Worm (Caenorhabditis elegans) whole organism, L3 larva: ENCODE data around the gene col-125.
"Not testable (repeated sequence)": the region's sequence is repeated elsewhere in the genome, so short reads cannot be mapped to it uniquely, and the experiment has no call there.

ENCODE experiments used
- ZK546.5 ChIP-seq: sonication (generic microtip); optimal IDR thresholded peaks from 2 replicates; lab custom pipeline; 2017; ENCODE audit warnings: missing biosample characterization, missing genetic modification characterization
- ama-1 ChIP-seq: fragments of 150-350 bp; optimal IDR thresholded peaks from 2 replicates; lab custom pipeline; 2018
- ceh-9 ChIP-seq: sonication (generic microtip); optimal IDR thresholded peaks from 2 replicates; lab custom pipeline; 2018; ENCODE audit warnings: missing biosample characterization, missing genetic modification characterization
- daf-12 ChIP-seq: fragments of 150-350 bp; optimal IDR thresholded peaks from 2 replicates; lab custom pipeline; 2014; ENCODE audit warnings: missing biosample characterization, missing genetic modification reagents, missing genetic modification characterization
- egl-5 ChIP-seq: fragments of 150-350 bp; optimal IDR thresholded peaks from 2 replicates; lab custom pipeline; 2017; ENCODE audit warnings: missing biosample characterization, missing genetic modification reagents, missing genetic modification characterization, inconsistent platforms
- elt-2 ChIP-seq: sonication (generic microtip); optimal IDR thresholded peaks from 2 replicates; lab custom pipeline; 2016; ENCODE audit warnings: missing genetic modification reagents, mild to moderate bottlenecking, missing genetic modification characterization, missing compliant biosample characterization
- elt-3 ChIP-seq, 3 experiments: fragments of 150-350 bp in 1 of 3; sonication (generic microtip) in 2 of 3; optimal IDR thresholded peaks; 2 replicates in 2 of 3; 4 replicates in 1 of 3; lab custom pipeline; 2014 to 2017; ENCODE audit warnings: missing biosample characterization in 3 of 3, missing genetic modification characterization in 3 of 3
- fkh-10 ChIP-seq: sonication (generic microtip); optimal IDR thresholded peaks from 2 replicates; lab custom pipeline; 2017; ENCODE audit warnings: missing biosample characterization, missing genetic modification reagents, missing genetic modification characterization
- fkh-2 ChIP-seq: fragments of 150-350 bp; optimal IDR thresholded peaks from 2 replicates; lab custom pipeline; 2014; ENCODE audit warnings: missing biosample characterization, missing genetic modification reagents, missing genetic modification characterization
- hmg-11 ChIP-seq: sonication (generic microtip); optimal IDR thresholded peaks from 2 replicates; lab custom pipeline; 2016; ENCODE audit warnings: missing genetic modification characterization, missing compliant biosample characterization
- jun-1 ChIP-seq: fragments of 150-350 bp; optimal IDR thresholded peaks from 2 replicates; lab custom pipeline; 2014; ENCODE audit warnings: missing biosample characterization, missing genetic modification reagents, missing genetic modification characterization
- lin-15B ChIP-seq: fragments of 150-350 bp; optimal IDR thresholded peaks from 2 replicates; lab custom pipeline; 2014; ENCODE audit warnings: missing biosample characterization, missing genetic modification characterization
- mdl-1 ChIP-seq: fragments of 150-350 bp; optimal IDR thresholded peaks from 2 replicates; lab custom pipeline; 2014; ENCODE audit warnings: missing biosample characterization, missing genetic modification characterization
- mml-1 ChIP-seq: fragments of 150-350 bp; sonication (generic microtip); optimal IDR thresholded peaks from 3 replicates; lab custom pipeline; 2014; ENCODE audit warnings: missing biosample characterization, missing genetic modification characterization
- nhr-11 ChIP-seq: fragments of 150-350 bp; optimal IDR thresholded peaks from 2 replicates; lab custom pipeline; 2014; ENCODE audit warnings: missing biosample characterization, missing genetic modification characterization
- nhr-12 ChIP-seq: fragments of 150-350 bp; optimal IDR thresholded peaks from 2 replicates; lab custom pipeline; 2014; ENCODE audit warnings: missing biosample characterization, missing genetic modification characterization
- nhr-23 ChIP-seq: fragments of 150-350 bp; optimal IDR thresholded peaks from 2 replicates; lab custom pipeline; 2014; ENCODE audit warnings: missing biosample characterization, missing genetic modification reagents, missing genetic modification characterization
- nhr-25 ChIP-seq: sonication (generic microtip); optimal IDR thresholded peaks from 2 replicates; lab custom pipeline; 2017; ENCODE audit warnings: missing biosample characterization, missing genetic modification characterization
- nhr-28 ChIP-seq: fragments of 150-350 bp; optimal IDR thresholded peaks from 2 replicates; lab custom pipeline; 2014; ENCODE audit warnings: missing biosample characterization, missing genetic modification characterization
- nhr-67 ChIP-seq: fragments of 150-350 bp; optimal IDR thresholded peaks from 2 replicates; lab custom pipeline; 2014; ENCODE audit warnings: missing biosample characterization, missing genetic modification characterization
- nhr-77 ChIP-seq: fragments of 150-350 bp; optimal IDR thresholded peaks from 2 replicates; lab custom pipeline; 2014; ENCODE audit warnings: missing biosample characterization, missing genetic modification characterization
- pha-4 ChIP-seq: fragments of 150-350 bp; optimal IDR thresholded peaks from 2 replicates; lab custom pipeline; 2014; ENCODE audit warnings: missing biosample characterization, missing genetic modification reagents, missing genetic modification characterization
- pqm-1 ChIP-seq: fragments of 150-350 bp; optimal IDR thresholded peaks from 2 replicates; lab custom pipeline; 2017; ENCODE audit warnings: missing biosample characterization, missing genetic modification characterization, inconsistent platforms
- sea-2 ChIP-seq: fragments of 150-350 bp; sonication (generic microtip); optimal IDR thresholded peaks from 4 replicates; lab custom pipeline; 2014; ENCODE audit warnings: missing biosample characterization, missing genetic modification reagents, missing genetic modification characterization
- skn-1 ChIP-seq: fragments of 150-350 bp; optimal IDR thresholded peaks from 2 replicates; lab custom pipeline; 2014; ENCODE audit warnings: missing biosample characterization, missing genetic modification characterization
- snpc-4 ChIP-seq: fragments of 150-350 bp; optimal IDR thresholded peaks from 2 replicates; lab custom pipeline; 2014; ENCODE audit warnings: missing biosample characterization, missing genetic modification characterization
- unc-62 ChIP-seq: fragments of 150-350 bp; sonication (generic microtip); optimal IDR thresholded peaks from 4 replicates; lab custom pipeline; 2014; ENCODE audit warnings: missing biosample characterization, missing genetic modification reagents, missing genetic modification characterization
- ztf-11 ChIP-seq: fragments of 150-350 bp; optimal IDR thresholded peaks from 2 replicates; lab custom pipeline; 2014; ENCODE audit warnings: missing biosample characterization, missing genetic modification characterization
- ztf-4 ChIP-seq: fragments of 150-350 bp; optimal IDR thresholded peaks from 2 replicates; lab custom pipeline; 2014; ENCODE audit warnings: missing biosample characterization, missing genetic modification characterization

Gene col-125

DNA sequence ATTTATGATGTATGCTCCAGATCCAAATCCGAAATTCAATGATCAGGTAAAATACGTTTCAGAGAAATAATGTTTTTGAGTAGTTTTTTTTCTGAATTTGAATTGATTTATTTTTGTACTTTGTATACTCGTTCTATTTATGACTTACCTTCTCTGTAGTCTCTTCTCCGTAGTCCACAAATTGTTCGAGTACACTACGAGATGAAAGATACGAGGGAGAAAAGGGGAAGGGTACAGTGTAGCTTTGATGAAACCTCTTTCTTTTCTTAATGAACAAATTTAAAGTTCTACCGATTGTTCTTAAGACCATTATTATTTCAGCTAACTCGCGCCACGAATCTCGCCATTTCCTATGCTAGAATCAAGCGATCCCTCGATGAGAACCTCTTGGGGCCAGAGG is 45.2 kb upstream of the col-125 start:
- TF ChIP-seq fkh-2 (tag; lab: Kevin White, UChicago) (no peak), elt-3 (tag; optimal IDR thresholded peaks at IDR 0.05; lab: Kevin White, UChicago) (no peak), ztf-4 (tag; lab: Kevin White, UChicago) (no peak), pqm-1 (tag; lab: Kevin White, UChicago) (peak; percentile 32), elt-2 (peak; percentile 11), nhr-25 (no peak), fkh-10 (no peak), jun-1 (tag; lab: Kevin White, UChicago) (no peak), pha-4 (tag; lab: Kevin White, UChicago) (peak; percentile 6), nhr-77 (tag; lab: Kevin White, UChicago) (no peak), nhr-23 (no peak)

DNA sequence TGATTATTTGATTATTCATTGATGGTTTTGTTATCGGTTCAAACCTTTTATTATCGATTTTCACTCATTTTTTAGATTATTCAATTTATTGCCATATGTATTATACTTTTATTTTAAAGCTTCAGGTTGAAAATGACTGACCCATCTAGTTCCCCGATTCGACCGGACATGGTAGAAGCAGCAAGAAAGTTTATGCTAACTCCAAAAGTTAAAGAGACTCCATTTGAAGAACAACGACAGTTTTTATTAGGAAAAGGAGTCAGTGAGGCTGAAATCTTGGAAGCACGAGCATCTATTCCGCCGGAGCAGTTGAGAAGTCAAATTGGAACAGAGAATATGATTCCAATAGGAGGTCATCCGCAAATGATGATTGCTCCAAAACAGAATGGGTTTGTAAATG is 42.3 kb upstream of the col-125 start, which contains the start of gene prx-14:
TSS of gene prx-14 (plus strand) at position 120 of the 400 bp plus-strand sequence.
- TF ChIP-seq ceh-9 (tag; lab: Kevin White, UChicago), result no peak
- TF ChIP-seq elt-2, result peak; percentile 0
- TF ChIP-seq pha-4 (tag; lab: Kevin White, UChicago), result peak; percentile 8
- TF ChIP-seq, all 47 proteins: peak for 2

DNA sequence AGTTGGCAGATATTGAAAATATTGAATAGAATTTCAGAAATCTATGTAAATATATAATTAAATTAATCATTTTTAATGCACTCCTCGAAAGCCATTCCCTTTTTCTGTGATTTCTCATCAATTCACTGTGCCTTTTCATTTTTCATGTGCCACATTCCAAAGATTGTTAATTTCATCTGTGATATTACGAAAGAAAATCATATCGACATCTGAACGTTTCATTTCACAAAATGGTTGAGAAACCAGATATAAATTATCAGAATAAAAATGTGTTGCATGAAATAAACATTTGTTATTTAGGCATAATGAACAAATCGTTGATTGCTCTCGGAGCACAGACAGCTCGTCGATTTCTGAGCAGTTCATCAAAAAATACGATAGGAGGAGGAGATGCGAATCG is 41.3 kb upstream of the col-125 start, which contains the start of gene nuaf-3:
TSS of gene nuaf-3 (plus strand) at position 301 of the 400 bp plus-strand sequence.
- TF ChIP-seq elt-2 (peak; percentile 34), mml-1 (tag; lab: Kevin White, UChicago) (no peak), nhr-28 (no peak), nhr-11 (tag; lab: Kevin White, UChicago) (no peak)
- TF ChIP-seq, all 47 proteins: peak for 1

DNA sequence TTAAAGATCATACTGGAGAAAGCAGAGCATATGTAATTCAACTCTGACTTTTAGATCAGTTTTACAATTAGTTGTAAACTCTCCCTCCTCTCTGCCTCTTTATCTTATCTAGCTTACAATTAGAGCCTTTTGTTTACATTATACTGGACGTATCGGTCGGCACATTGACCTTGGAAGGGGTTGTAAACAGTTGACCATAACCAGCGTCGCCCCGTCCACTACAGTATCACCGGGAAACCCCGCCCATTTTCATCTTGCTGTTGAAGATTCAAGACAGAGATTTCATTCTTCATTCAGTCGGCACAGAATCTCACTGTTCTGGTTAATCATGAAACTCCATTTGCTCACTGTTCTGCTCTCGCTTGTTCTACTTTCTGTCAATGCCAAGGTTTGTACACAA is 38.6 kb upstream of the col-125 start, which contains the start of gene sdz-27:
TSS of gene sdz-27 (plus strand) at position 301 of the 400 bp plus-strand sequence.
- no peak for TF ChIP-seq nhr-12 (tag; lab: Kevin White, UChicago)

DNA sequence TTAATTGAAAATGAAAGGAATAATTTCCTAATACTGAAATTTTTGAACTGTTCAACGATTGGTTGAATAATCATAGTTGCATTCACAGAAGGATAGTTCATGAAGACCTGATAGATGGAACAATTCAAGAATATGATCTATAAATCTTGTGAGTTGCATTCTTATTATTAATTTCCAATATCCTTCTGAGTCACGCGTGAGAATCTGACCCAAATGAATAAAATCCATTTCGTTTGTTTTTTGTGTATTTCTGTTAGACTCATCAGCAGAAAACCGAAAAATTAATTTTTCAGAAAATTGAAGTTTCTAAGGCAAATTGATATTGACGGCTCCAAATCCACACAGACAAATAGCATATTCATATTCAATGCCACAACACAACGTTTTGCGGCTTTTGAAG is 35.9 kb upstream of the col-125 start, which contains the start of gene fbxb-79:
TSS of gene fbxb-79 (minus strand) at position 101 of the 400 bp plus-strand sequence.
- TF ChIP-seq lin-15B (tag; lab: Kevin White, UChicago) (no peak), pqm-1 (tag; lab: Kevin White, UChicago) (no peak), nhr-67 (no peak), nhr-23 (no peak), egl-5 (no peak), ztf-11 (tag; lab: Kevin White, UChicago) (no peak), nhr-11 (tag; lab: Kevin White, UChicago) (no peak), fkh-2 (tag; lab: Kevin White, UChicago) (no peak), ZK546.5 (no peak)

DNA sequence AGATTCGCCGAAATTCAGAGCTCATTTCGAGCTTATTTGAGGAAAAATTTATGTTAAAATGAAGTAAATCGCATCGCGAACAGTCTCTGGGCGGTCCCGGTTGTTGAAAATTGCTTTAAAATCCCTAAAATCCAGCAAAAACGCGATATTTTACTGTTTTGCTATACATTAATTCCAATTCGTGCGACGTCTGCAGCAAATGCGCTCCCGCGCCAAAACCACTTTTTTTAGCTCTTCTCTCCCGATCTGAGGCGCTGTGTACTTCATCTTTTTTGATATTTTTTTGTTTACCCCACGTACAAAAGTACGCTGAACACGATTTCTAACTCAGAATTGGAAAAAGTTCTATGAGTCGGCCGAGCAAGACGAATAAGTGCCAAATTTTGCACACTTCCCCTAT is 26.3 kb upstream of the col-125 start, which contains the start of gene R07H5.16:
TSS of gene R07H5.16 (plus strand) at position 348 of the 400 bp plus-strand sequence.
- TF ChIP-seq elt-3 (tag; optimal IDR thresholded peaks at IDR 0.05; lab: Kevin White, UChicago); nhr-28; ama-1 (lab: Kevin White, UChicago): not testable (repeated sequence)

DNA sequence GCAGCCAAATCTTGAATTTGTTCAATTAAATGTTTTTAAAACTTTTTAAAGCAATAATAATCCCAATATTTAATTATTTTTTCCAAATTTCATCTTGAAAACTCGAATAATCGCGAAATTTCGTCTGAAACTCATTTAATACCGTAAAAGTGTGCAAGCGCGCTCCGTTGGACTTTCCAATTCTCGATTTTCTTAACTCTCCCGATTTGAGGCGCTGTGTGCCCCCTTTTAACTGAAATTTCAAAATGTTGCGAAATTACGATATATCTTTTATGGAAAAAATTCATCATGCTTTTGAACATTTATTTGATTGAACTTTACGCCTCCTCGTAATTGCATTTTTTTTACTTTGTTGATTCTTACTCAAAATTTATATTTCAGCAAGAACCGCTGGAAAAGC is 22.9 kb upstream of the col-125 start, which contains the start of gene R07H5.11:
TSS of gene R07H5.11 (plus strand) at position 380 of the 400 bp plus-strand sequence.
- TF ChIP-seq snpc-4 (tag; lab: Kevin White, UChicago); daf-12 (tag; lab: Kevin White, UChicago); unc-62 (GFP tag; lab: Kevin White, UChicago): not testable (repeated sequence)

DNA sequence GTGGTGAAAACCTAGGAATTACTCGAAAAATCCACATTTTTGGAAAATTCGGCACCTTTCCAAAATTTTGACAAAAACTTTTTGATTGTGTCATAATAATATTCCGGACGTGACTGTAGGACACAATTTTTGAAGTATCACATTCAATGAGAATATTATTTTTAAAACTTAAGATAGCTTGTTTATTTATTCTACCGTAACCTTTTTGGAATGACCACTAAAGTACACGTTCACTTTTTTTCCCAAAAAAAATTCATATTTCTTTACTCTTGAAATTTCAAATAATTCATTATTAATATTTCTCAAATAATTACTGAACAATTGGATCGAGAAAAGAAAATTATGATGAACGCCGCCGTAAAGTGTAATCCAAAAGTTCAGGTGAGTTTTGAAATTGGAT is 18.1 kb upstream of the col-125 start, which contains the start of gene R07H5.9:
TSS of gene R07H5.9 (plus strand) at position 301 of the 400 bp plus-strand sequence.
- TF ChIP-seq hmg-11 (tag; lab: Kevin White, UChicago) (no peak), sea-2 (no peak), nhr-77 (tag; lab: Kevin White, UChicago) (no peak), egl-5 (no peak), mdl-1 (tag; lab: Kevin White, UChicago) (no peak), ceh-9 (tag; lab: Kevin White, UChicago) (no peak), skn-1 (tag; lab: Kevin White, UChicago) (no peak), jun-1 (tag; lab: Kevin White, UChicago) (no peak), snpc-4 (tag; lab: Kevin White, UChicago) (no peak), fkh-10 (no peak), daf-12 (tag; lab: Kevin White, UChicago) (no peak), nhr-25 (no peak), elt-3 (tag; optimal IDR thresholded peaks at IDR 0.05; lab: Kevin White, UChicago) (no peak), lin-15B (tag; lab: Kevin White, UChicago) (no peak)
